Fruit fly (Drosophila melanogaster): Measurements from ENCODE around the gene dob.

- no peak for TF ChIP-seq psq (optimal IDR thresholded peaks at IDR 0.05)
- TF ChIP-seq pan (optimal IDR thresholded peaks at IDR 0.05) = no peak
- no peak for TF ChIP-seq usp (GFP tag; optimal IDR thresholded peaks at IDR 0.05)
Observed at dm6 chrX:15095942-15096341, 29.1 kb downstream of the dob start, which contains the start of gene CG9072.

Measured in whole organism.